Worm (Caenorhabditis elegans) whole organism, L3 larva: ENCODE measurements around the gene smg-8.

Source experiments
- ZK546.5 ChIP-seq: sonication (generic microtip); optimal IDR thresholded peaks from 2 replicates; lab custom pipeline; 2017; ENCODE audit warnings: missing biosample characterization, missing genetic modification characterization
- aly-2 ChIP-seq: fragments of 150-350 bp; optimal IDR thresholded peaks from 2 replicates; lab custom pipeline; 2014; ENCODE audit warnings: missing biosample characterization, missing genetic modification characterization
- ama-1 ChIP-seq: fragments of 150-350 bp; optimal IDR thresholded peaks from 2 replicates; lab custom pipeline; 2018
- ceh-16 ChIP-seq: sonication (generic microtip); optimal IDR thresholded peaks from 2 replicates; lab custom pipeline; 2017; ENCODE audit warnings: missing biosample characterization, missing genetic modification characterization
- ceh-28 ChIP-seq: fragments of 150-350 bp; optimal IDR thresholded peaks from 2 replicates; lab custom pipeline; 2014; ENCODE audit warnings: missing biosample characterization, missing genetic modification reagents, missing genetic modification characterization
- ceh-82 ChIP-seq: fragments of 150-350 bp; optimal IDR thresholded peaks from 2 replicates; lab custom pipeline; 2014; ENCODE audit warnings: missing biosample characterization, missing genetic modification characterization
- ceh-9 ChIP-seq: sonication (generic microtip); optimal IDR thresholded peaks from 2 replicates; lab custom pipeline; 2018; ENCODE audit warnings: missing biosample characterization, missing genetic modification characterization
- egl-27 ChIP-seq: sonication (generic microtip); optimal IDR thresholded peaks from 4 replicates; lab custom pipeline; 2017; ENCODE audit warnings: missing biosample characterization, missing genetic modification reagents, missing genetic modification characterization
- elt-2 ChIP-seq: sonication (generic microtip); optimal IDR thresholded peaks from 2 replicates; lab custom pipeline; 2016; ENCODE audit warnings: missing genetic modification reagents, mild to moderate bottlenecking, missing genetic modification characterization, missing compliant biosample characterization
- elt-3 ChIP-seq, 3 experiments: fragments of 150-350 bp in 1 of 3; sonication (generic microtip) in 2 of 3; optimal IDR thresholded peaks; 2 replicates in 2 of 3; 4 replicates in 1 of 3; lab custom pipeline; 2014 to 2017; ENCODE audit warnings: missing biosample characterization in 3 of 3, missing genetic modification characterization in 3 of 3
- eor-1 ChIP-seq, 2 experiments: fragments of 150-350 bp; optimal IDR thresholded peaks; 2 replicates each; lab custom pipeline; 2014 to 2018; ENCODE audit warnings: missing biosample characterization in 2 of 2, missing genetic modification characterization in 2 of 2
- fkh-2 ChIP-seq: fragments of 150-350 bp; optimal IDR thresholded peaks from 2 replicates; lab custom pipeline; 2014; ENCODE audit warnings: missing biosample characterization, missing genetic modification reagents, missing genetic modification characterization
- fos-1 ChIP-seq: fragments of 150-350 bp; optimal IDR thresholded peaks from 2 replicates; lab custom pipeline; 2014; ENCODE audit warnings: missing biosample characterization, missing genetic modification characterization
- hmg-11 ChIP-seq: sonication (generic microtip); optimal IDR thresholded peaks from 2 replicates; lab custom pipeline; 2016; ENCODE audit warnings: missing genetic modification characterization, missing compliant biosample characterization
- jun-1 ChIP-seq: fragments of 150-350 bp; optimal IDR thresholded peaks from 2 replicates; lab custom pipeline; 2014; ENCODE audit warnings: missing biosample characterization, missing genetic modification reagents, missing genetic modification characterization
- lin-15B ChIP-seq: fragments of 150-350 bp; optimal IDR thresholded peaks from 2 replicates; lab custom pipeline; 2014; ENCODE audit warnings: missing biosample characterization, missing genetic modification characterization
- lin-39 ChIP-seq: fragments of 150-350 bp; optimal IDR thresholded peaks from 2 replicates; lab custom pipeline; 2018; ENCODE audit warnings: missing biosample characterization, missing genetic modification reagents, missing genetic modification characterization
- lsy-12 ChIP-seq: sonication (generic microtip); optimal IDR thresholded peaks from 2 replicates; lab custom pipeline; 2016; ENCODE audit warnings: mild to moderate bottlenecking, missing genetic modification characterization, missing compliant biosample characterization
- mdl-1 ChIP-seq: fragments of 150-350 bp; optimal IDR thresholded peaks from 2 replicates; lab custom pipeline; 2014; ENCODE audit warnings: missing biosample characterization, missing genetic modification characterization
- mml-1 ChIP-seq: fragments of 150-350 bp; sonication (generic microtip); optimal IDR thresholded peaks from 3 replicates; lab custom pipeline; 2014; ENCODE audit warnings: missing biosample characterization, missing genetic modification characterization
- nfya-1 ChIP-seq: sonication (generic microtip); optimal IDR thresholded peaks from 2 replicates; lab custom pipeline; 2017; ENCODE audit warnings: missing genetic modification characterization, mild to moderate bottlenecking, missing compliant biosample characterization, antibody characterized with exemption, moderate library complexity; ENCODE audit not compliant: insufficient read depth
- nhr-67 ChIP-seq: fragments of 150-350 bp; optimal IDR thresholded peaks from 2 replicates; lab custom pipeline; 2014; ENCODE audit warnings: missing biosample characterization, missing genetic modification characterization
- nhr-76 ChIP-seq: fragments of 150-350 bp; sonication (generic microtip); optimal IDR thresholded peaks from 5 replicates; lab custom pipeline; 2014; ENCODE audit warnings: missing biosample characterization, missing genetic modification characterization
- nhr-77 ChIP-seq: fragments of 150-350 bp; optimal IDR thresholded peaks from 2 replicates; lab custom pipeline; 2014; ENCODE audit warnings: missing biosample characterization, missing genetic modification characterization
- pha-4 ChIP-seq: fragments of 150-350 bp; optimal IDR thresholded peaks from 2 replicates; lab custom pipeline; 2014; ENCODE audit warnings: missing biosample characterization, missing genetic modification reagents, missing genetic modification characterization
- pqm-1 ChIP-seq: fragments of 150-350 bp; optimal IDR thresholded peaks from 2 replicates; lab custom pipeline; 2017; ENCODE audit warnings: missing biosample characterization, missing genetic modification characterization, inconsistent platforms
- skn-1 ChIP-seq: fragments of 150-350 bp; optimal IDR thresholded peaks from 2 replicates; lab custom pipeline; 2014; ENCODE audit warnings: missing biosample characterization, missing genetic modification characterization
- unc-39 ChIP-seq: sonication (generic microtip); optimal IDR thresholded peaks from 4 replicates; lab custom pipeline; 2017; ENCODE audit warnings: missing biosample characterization, missing genetic modification characterization
- unc-62 ChIP-seq: fragments of 150-350 bp; sonication (generic microtip); optimal IDR thresholded peaks from 4 replicates; lab custom pipeline; 2014; ENCODE audit warnings: missing biosample characterization, missing genetic modification reagents, missing genetic modification characterization
- zag-1 ChIP-seq: fragments of 150-350 bp; optimal IDR thresholded peaks from 2 replicates; lab custom pipeline; 2014; ENCODE audit warnings: missing biosample characterization, missing genetic modification characterization
- ztf-11 ChIP-seq: fragments of 150-350 bp; optimal IDR thresholded peaks from 2 replicates; lab custom pipeline; 2014; ENCODE audit warnings: missing biosample characterization, missing genetic modification characterization
- ztf-4 ChIP-seq: fragments of 150-350 bp; optimal IDR thresholded peaks from 2 replicates; lab custom pipeline; 2014; ENCODE audit warnings: missing biosample characterization, missing genetic modification characterization

Gene smg-8

ce11 chrII:14407332-14408270 lies 33.6 kb upstream of the smg-8 start (continued):
- TF ChIP-seq unc-39 (tag; lab: Kevin White, UChicago) (no peak), elt-2 (tag; lab: Kevin White, UChicago) (no peak)

ce11 chrII:14408312-14408711 lies 32.9 kb upstream of the smg-8 start, which contains the start of gene F26H11.4:
Gene F26H11.4, plus strand, starts transcription at chrII:14408612.
- TF ChIP-seq hmg-11 (tag; lab: Kevin White, UChicago) = no peak
- TF ChIP-seq ceh-28 (tag; lab: Kevin White, UChicago) = no peak
- TF ChIP-seq eor-1 (tag; optimal IDR thresholded peaks at IDR 0.05; lab: Kevin White, UChicago) = no peak
- no peak for TF ChIP-seq ZK546.5 (tag; lab: Kevin White, UChicago)
- no peak for TF ChIP-seq lin-39 (tag; lab: Kevin White, UChicago)
- TF ChIP-seq nhr-76 (tag; lab: Kevin White, UChicago) = no peak
- TF ChIP-seq skn-1 = no peak
- TF ChIP-seq ztf-11 = no peak
- no peak for TF ChIP-seq pha-4 (tag; lab: Kevin White, UChicago)
- TF ChIP-seq elt-3 (tag; optimal IDR thresholded peaks at IDR 0.05; lab: Kevin White, UChicago) = no peak
- TF ChIP-seq egl-27 (tag; lab: Kevin White, UChicago) = no peak
- no peak for TF ChIP-seq ceh-82 (tag; lab: Kevin White, UChicago)
- TF ChIP-seq nhr-77 (tag; lab: Kevin White, UChicago) = no peak
- TF ChIP-seq fkh-2 = no peak
- no peak for TF ChIP-seq fos-1 (tag; lab: Kevin White, UChicago)
- TF ChIP-seq zag-1 = no peak
- no peak for TF ChIP-seq lsy-12
- no peak for TF ChIP-seq nfya-1 (tag; lab: Kevin White, UChicago)
- no peak for TF ChIP-seq jun-1 (tag; lab: Kevin White, UChicago)
- TF ChIP-seq, all 47 proteins: peak for 0

DNA sequence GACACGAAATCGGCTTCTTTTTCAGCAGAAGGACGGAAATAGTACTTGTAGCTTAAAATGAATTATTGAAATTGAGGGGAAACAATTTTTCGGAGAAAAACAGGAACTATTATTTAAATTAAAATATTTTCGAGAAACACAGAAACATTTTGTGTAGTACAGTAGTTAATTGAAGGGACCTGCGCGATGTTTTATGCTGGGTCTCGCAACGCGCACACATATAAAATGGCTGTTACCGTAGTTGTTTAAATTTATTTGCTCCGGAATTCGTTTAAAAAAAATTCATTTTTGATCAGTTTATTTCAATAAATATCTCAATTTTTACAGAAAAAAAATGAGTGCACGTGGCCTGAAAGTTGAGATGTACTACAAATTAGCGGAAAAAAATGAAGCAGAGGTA lies 30.4 kb upstream of the smg-8 start, which contains the start of gene dsb-2:
dsb-2 (plus strand) TSS at position 328 of the 400 bp plus-strand sequence.
- no peak for TF ChIP-seq lsy-12
- no peak for TF ChIP-seq skn-1
- no peak for TF ChIP-seq eor-1 (tag; optimal IDR thresholded peaks at IDR 0.05; lab: Kevin White, UChicago)
- TF ChIP-seq unc-62 (GFP tag; lab: Kevin White, UChicago) = no peak
- TF ChIP-seq unc-39 (tag; lab: Kevin White, UChicago) = no peak
- no peak for TF ChIP-seq elt-3 (tag; optimal IDR thresholded peaks at IDR 0.05; lab: Kevin White, UChicago)
- no peak for TF ChIP-seq fos-1 (tag; lab: Kevin White, UChicago)
- no peak for TF ChIP-seq mdl-1 (tag; lab: Kevin White, UChicago)
- TF ChIP-seq mml-1 (tag; lab: Kevin White, UChicago) = no peak
- TF ChIP-seq ceh-9 (tag; lab: Kevin White, UChicago) = no peak
- TF ChIP-seq ztf-4 (tag; lab: Kevin White, UChicago) = no peak
- no peak for TF ChIP-seq ceh-16 (tag; lab: Kevin White, UChicago)
- TF ChIP-seq fkh-2 = no peak
- no peak for TF ChIP-seq pqm-1 (tag; lab: Kevin White, UChicago)
- no peak for TF ChIP-seq nhr-77 (tag; lab: Kevin White, UChicago)
- TF ChIP-seq lin-15B (tag; lab: Kevin White, UChicago) = no peak

ce11 chrII:14413035-14413525 lies 28.1 kb upstream of the smg-8 start, which contains the start of gene exl-1:
Gene exl-1, minus strand, starts transcription at chrII:14413475.
- TF ChIP-seq nhr-67 (tag; lab: Kevin White, UChicago) = no peak
- no peak for TF ChIP-seq aly-2 (tag; lab: Kevin White, UChicago)
- TF ChIP-seq unc-62 (GFP tag; lab: Kevin White, UChicago) = no peak
- TF ChIP-seq ceh-28 (tag; lab: Kevin White, UChicago) = no peak
- no peak for TF ChIP-seq ZK546.5 (tag; lab: Kevin White, UChicago)
- TF ChIP-seq nhr-77 (tag; lab: Kevin White, UChicago) = no peak
- TF ChIP-seq ama-1 (lab: Kevin White, UChicago) = no peak
